Fruit fly (Drosophila melanogaster) whole organism, prepupa: ENCODE data around the gene Eig71Ed.

Source experiments
- Blimp-1 ChIP-seq: fragments of 200-800 bp; sonication (Bioruptor generic); optimal IDR thresholded peaks from 3 replicates; lab custom pipeline; 2017; ENCODE audit warnings: missing biosample characterization, missing genetic modification characterization, mild to moderate bottlenecking, moderate library complexity, missing genetic modification reagents
- CG10631 ChIP-seq: fragments of 200-800 bp; sonication (Bioruptor generic); optimal IDR thresholded peaks from 2 replicates; lab custom pipeline; 2016; ENCODE audit warnings: missing biosample characterization, missing genetic modification characterization
- CG10669 ChIP-seq: fragments of 200-800 bp; sonication (Bioruptor generic); optimal IDR thresholded peaks from 3 replicates; lab custom pipeline; 2018; ENCODE audit warnings: missing biosample characterization, mild to moderate bottlenecking, missing genetic modification characterization, moderate library complexity
- CG11294 ChIP-seq: fragments of 200-800 bp; sonication (Bioruptor generic); IDR thresholded peaks from 2 replicates; pipeline ENCODE4 v1.3.6; 2022; ENCODE audit warnings: missing biosample characterization, missing genetic modification characterization
- CG11902 ChIP-seq: fragments of 200-800 bp; sonication (Bioruptor generic); optimal IDR thresholded peaks from 3 replicates; lab custom pipeline; 2016; ENCODE audit warnings: missing biosample characterization, missing genetic modification characterization
- CG1621 ChIP-seq: fragments of 200-800 bp; sonication (Bioruptor generic); optimal IDR thresholded peaks from 3 replicates; lab custom pipeline; 2018; ENCODE audit warnings: missing biosample characterization, mild to moderate bottlenecking, missing genetic modification characterization
- CG16779 ChIP-seq: fragments of 200-800 bp; sonication (Bioruptor generic); optimal IDR thresholded peaks from 3 replicates; lab custom pipeline; 2017; ENCODE audit warnings: missing biosample characterization, mild to moderate bottlenecking, missing genetic modification characterization
- CG3032 ChIP-seq: fragments of 200-800 bp; optimal IDR thresholded peaks from 2 replicates; lab custom pipeline; 2019; ENCODE audit warnings: missing biosample characterization, mild to moderate bottlenecking, missing genetic modification characterization, moderate library complexity
- CG31627 ChIP-seq: fragments of 200-800 bp; sonication (Bioruptor generic); optimal IDR thresholded peaks from 3 replicates; lab custom pipeline; 2016; ENCODE audit warnings: missing biosample characterization, missing genetic modification characterization
- CG32006 ChIP-seq: fragments of 200-800 bp; sonication (Bioruptor generic); optimal IDR thresholded peaks from 3 replicates; lab custom pipeline; 2017; ENCODE audit warnings: missing biosample characterization, mild to moderate bottlenecking, missing genetic modification characterization
- CG3919 ChIP-seq: fragments of 200-800 bp; sonication (Bioruptor generic); optimal IDR thresholded peaks from 3 replicates; lab custom pipeline; 2016; ENCODE audit warnings: missing biosample characterization, missing genetic modification characterization
- CG4318 ChIP-seq: fragments of 200-800 bp; sonication (Bioruptor generic); optimal IDR thresholded peaks from 3 replicates; lab custom pipeline; 2017; ENCODE audit warnings: missing biosample characterization, mild to moderate bottlenecking, missing genetic modification characterization
- CG6163 ChIP-seq: fragments of 200-800 bp; sonication (Bioruptor generic); IDR thresholded peaks from 3 replicates; pipeline ENCODE4 v1.3.6; 2022; ENCODE audit warnings: missing biosample characterization, missing genetic modification characterization
- CG6808 ChIP-seq: fragments of 200-800 bp; sonication (Bioruptor generic); optimal IDR thresholded peaks from 3 replicates; lab custom pipeline; 2017; ENCODE audit warnings: missing biosample characterization, missing genetic modification characterization, mild to moderate bottlenecking, moderate library complexity, missing genetic modification reagents
- CG7368 ChIP-seq: fragments of 200-800 bp; sonication (Bioruptor generic); optimal IDR thresholded peaks from 3 replicates; lab custom pipeline; 2016; ENCODE audit warnings: missing biosample characterization, missing genetic modification characterization
- CG8119 ChIP-seq: fragments of 200-800 bp; sonication (Bioruptor generic); IDR thresholded peaks from 3 replicates; pipeline ENCODE4 v1.3.6; 2022; ENCODE audit warnings: missing biosample characterization, missing genetic modification characterization
- CG8319 ChIP-seq: fragments of 200-800 bp; sonication (Bioruptor generic); optimal IDR thresholded peaks from 3 replicates; lab custom pipeline; 2016; ENCODE audit warnings: missing biosample characterization, missing genetic modification characterization
- Eip78C ChIP-seq: fragments of 200-800 bp; sonication (Bioruptor generic); peaks from one replicate; lab custom pipeline; 2016; ENCODE audit warnings: missing biosample characterization, missing genetic modification characterization
- Ets21C ChIP-seq: fragments of 200-800 bp; sonication (Bioruptor generic); optimal IDR thresholded peaks from 3 replicates; lab custom pipeline; 2016; ENCODE audit warnings: missing biosample characterization, missing genetic modification characterization
- Ets96B ChIP-seq: fragments of 200-800 bp; optimal IDR thresholded peaks from 2 replicates; lab custom pipeline; 2019; ENCODE audit warnings: missing biosample characterization, mild to moderate bottlenecking, missing genetic modification characterization, moderate library complexity
- Gug ChIP-seq: fragments of 200-800 bp; sonication (Bioruptor generic); IDR thresholded peaks from 2 replicates; pipeline ENCODE4 v1.3.6; 2022; ENCODE audit warnings: missing biosample characterization, missing genetic modification characterization
- Hr38 ChIP-seq: sonication (Bioruptor generic); optimal IDR thresholded peaks from 2 replicates; lab custom pipeline; 2016; ENCODE audit warnings: missing biosample characterization, missing genetic modification characterization
- Hr4 ChIP-seq: fragments of 200-800 bp; sonication (Bioruptor generic); optimal IDR thresholded peaks from 3 replicates; lab custom pipeline; 2016; ENCODE audit warnings: missing biosample characterization, missing genetic modification characterization
- Lpt ChIP-seq: fragments of 200-800 bp; sonication (Bioruptor generic); optimal IDR thresholded peaks from 3 replicates; lab custom pipeline; 2016; ENCODE audit warnings: missing biosample characterization, missing genetic modification characterization
- Met ChIP-seq: fragments of 200-800 bp; sonication (Bioruptor generic); optimal IDR thresholded peaks from 3 replicates; lab custom pipeline; 2016; ENCODE audit warnings: missing biosample characterization, missing genetic modification characterization
- Smox ChIP-seq: fragments of 200-800 bp; sonication (Bioruptor generic); optimal IDR thresholded peaks from 3 replicates; lab custom pipeline; 2016; ENCODE audit warnings: missing biosample characterization, missing genetic modification characterization
- Sox102F ChIP-seq: fragments of 200-800 bp; sonication (Bioruptor generic); optimal IDR thresholded peaks from 2 replicates; lab custom pipeline; 2016; ENCODE audit warnings: missing biosample characterization, mild to moderate bottlenecking, missing genetic modification characterization
- Sox15 ChIP-seq: fragments of 200-800 bp; sonication (Bioruptor generic); optimal IDR thresholded peaks from 3 replicates; lab custom pipeline; 2016; ENCODE audit warnings: missing biosample characterization, missing genetic modification characterization
- cyc ChIP-seq: fragments of 200-800 bp; sonication (Bioruptor generic); optimal IDR thresholded peaks from 3 replicates; lab custom pipeline; 2016; ENCODE audit warnings: missing biosample characterization, missing genetic modification characterization
- eg ChIP-seq: fragments of 200-800 bp; sonication (Bioruptor generic); IDR thresholded peaks from 3 replicates; pipeline ENCODE4 v1.3.6; 2022; ENCODE audit warnings: missing biosample characterization, missing genetic modification characterization
- fd59A ChIP-seq: fragments of 200-800 bp; sonication (Bioruptor generic); optimal IDR thresholded peaks from 2 replicates; lab custom pipeline; 2017; ENCODE audit warnings: missing biosample characterization, mild to moderate bottlenecking, missing genetic modification characterization, missing genetic modification reagents
- fd85E ChIP-seq: fragments of 200-800 bp; sonication (Bioruptor generic); optimal IDR thresholded peaks from 3 replicates; lab custom pipeline; 2016; ENCODE audit warnings: missing biosample characterization, missing genetic modification characterization
- fkh ChIP-seq: fragments of 200-800 bp; sonication (Bioruptor generic); optimal IDR thresholded peaks from 3 replicates; lab custom pipeline; 2017; ENCODE audit warnings: missing biosample characterization, mild to moderate bottlenecking, missing genetic modification characterization, moderate library complexity
- net ChIP-seq: fragments of 200-800 bp; sonication (Bioruptor generic); optimal IDR thresholded peaks from 3 replicates; lab custom pipeline; 2016; ENCODE audit warnings: missing biosample characterization, missing genetic modification characterization
- pdm3 ChIP-seq: fragments of 200-800 bp; sonication (Bioruptor generic); optimal IDR thresholded peaks from 3 replicates; lab custom pipeline; 2016; ENCODE audit warnings: missing biosample characterization, missing genetic modification characterization
- spab ChIP-seq: fragments of 200-800 bp; sonication (Bioruptor generic); optimal IDR thresholded peaks from 2 replicates; lab custom pipeline; 2017; ENCODE audit warnings: missing biosample characterization, mild to moderate bottlenecking, missing genetic modification characterization, missing genetic modification reagents
- ss ChIP-seq, 2 experiments: fragments of 200-800 bp; sonication (Bioruptor generic); optimal IDR thresholded peaks; 2 replicates in 1 of 2; 3 replicates in 1 of 2; lab custom pipeline; 2017 to 2018; ENCODE audit warnings: mild to moderate bottlenecking in 2 of 2, missing biosample characterization in 2 of 2, missing genetic modification characterization in 2 of 2, moderate library complexity in 1 of 2
- svp ChIP-seq: fragments of 200-800 bp; sonication (Bioruptor generic); peaks from one replicate; lab custom pipeline; 2016; ENCODE audit warnings: missing biosample characterization, missing genetic modification characterization
- topi ChIP-seq: fragments of 200-800 bp; sonication (Bioruptor generic); optimal IDR thresholded peaks from 3 replicates; lab custom pipeline; 2016; ENCODE audit warnings: missing biosample characterization, missing genetic modification characterization
- vri ChIP-seq: fragments of 200-800 bp; sonication (Bioruptor generic); optimal IDR thresholded peaks from 3 replicates; lab custom pipeline; 2016; ENCODE audit warnings: missing biosample characterization, mild to moderate bottlenecking, missing genetic modification characterization

Eig71Ed gene

dm6 chr3L:15641590-15642019, 10.7 kb upstream of the Eig71Ed start (continued):
- TF ChIP-seq CG4318 (GFP tag; lab: Kevin White, UChicago) (peak; percentile 14), fkh (GFP tag; lab: Kevin White, UChicago) (no peak), topi (GFP tag; lab: Kevin White, UChicago) (peak; percentile 64), ss (GFP tag; optimal IDR thresholded peaks at IDR 0.05; lab: Kevin White, UChicago) (peak in 1 of 2 experiments; percentile 51), CG6808 (GFP tag; lab: Kevin White, UChicago) (peak; percentile 29), CG3919 (GFP tag; lab: Kevin White, UChicago) (peak; percentile 63), fd59A (GFP tag; lab: Kevin White, UChicago) (peak; percentile 33), CG1621 (tag; lab: Kevin White, UChicago) (peak; percentile 3), Ets21C (GFP tag; lab: Kevin White, UChicago) (peak; percentile 3), CG11902 (GFP tag; lab: Kevin White, UChicago) (peak; percentile 31), cyc (peak; percentile 53), CG3032 (tag; lab: Kevin White, UChicago) (peak; percentile 41), Lpt (GFP tag; lab: Kevin White, UChicago) (peak; percentile 32), CG7368 (GFP tag; lab: Kevin White, UChicago) (peak; percentile 0), CG16779 (no peak), Smox (GFP tag; lab: Kevin White, UChicago) (peak; percentile 49), CG8319 (peak; percentile 37), CG31627 (GFP tag; lab: Kevin White, UChicago) (peak; percentile 38), spab (GFP tag; lab: Kevin White, UChicago) (peak; percentile 29), Sox102F (GFP tag; lab: Kevin White, UChicago) (peak; percentile 53), CG10669 (peak; percentile 66), Sox15 (GFP tag; lab: Kevin White, UChicago) (no peak), CG10631 (GFP tag; lab: Kevin White, UChicago) (peak; percentile 49), Blimp-1 (peak; percentile 49), CG11294 (GFP tag; lab: Robert Waterston, UW) (no peak), pdm3 (GFP tag; lab: Kevin White, UChicago) (peak; percentile 44), vri (GFP tag; lab: Kevin White, UChicago) (no peak), Gug (GFP tag; lab: Robert Waterston, UW) (0 out of 2 replicates have a peak, but pooled peaks have one; percentile 21), fd85E (GFP tag; lab: Kevin White, UChicago) (no peak), eg (GFP tag; lab: Robert Waterston, UW) (no peak), net (peak; percentile 5), CG6163 (GFP tag; lab: Robert Waterston, UW) (peak; percentile 41; the same call in 1 of the 3 replicates), Met (GFP tag; lab: Kevin White, UChicago) (peak; percentile 65), CG32006 (peak; percentile 51), Hr4 (GFP tag; lab: Kevin White, UChicago) (no peak), Ets96B (tag; lab: Kevin White, UChicago) (peak; percentile 50), Hr38 (GFP tag; lab: Kevin White, UChicago) (no peak)

- TF ChIP-seq Eip78C (GFP tag; lab: Kevin White, UChicago) (peak; percentile 24), CG1621 (tag; lab: Kevin White, UChicago) (no peak), svp (GFP tag; lab: Kevin White, UChicago) (peak; percentile 34), Hr4 (GFP tag; lab: Kevin White, UChicago) (peak; percentile 3), CG8119 (GFP tag; lab: Robert Waterston, UW) (0 out of 3 replicates have a peak, but pooled peaks have one; percentile 14)
Observed at dm6 chr3L:15646182-15646581, 6.2 kb upstream of the Eig71Ed start.
